Fruit fly (Drosophila melanogaster) whole organism, embryonic: ENCODE results near the gene gish.
A peak's percentile ranks its signal among the peaks of the same experiment; 100 is the strongest.

ENCODE experiments used
- Abd-B ChIP-seq: fragments of 200-800 bp; sonication (Bioruptor generic); optimal IDR thresholded peaks from 2 replicates; lab custom pipeline; 2018; ENCODE audit warnings: missing biosample characterization, mild to moderate bottlenecking, missing genetic modification characterization, moderate library complexity
- Bgb ChIP-seq: fragments of 200-800 bp; sonication (Bioruptor generic); IDR thresholded peaks from 2 replicates; pipeline ENCODE4 v1.3.6; 2022; ENCODE audit warnings: missing biosample characterization, missing genetic modification characterization; ENCODE audit not compliant: partially characterized antibody
- BtbVII ChIP-seq: fragments of 200-800 bp; sonication (Bioruptor generic); optimal IDR thresholded peaks from 3 replicates; lab custom pipeline; 2017; ENCODE audit warnings: missing biosample characterization, mild to moderate bottlenecking, missing genetic modification characterization
- CG10366 ChIP-seq: fragments of 200-800 bp; sonication (Bioruptor generic); IDR thresholded peaks from 2 replicates; pipeline ENCODE4 v1.3.6; 2022; ENCODE audit warnings: missing biosample characterization, missing genetic modification characterization
- CG10959 ChIP-seq: fragments of 200-800 bp; sonication (Bioruptor generic); IDR thresholded peaks from 2 replicates; pipeline ENCODE4 v1.3.6; 2022; ENCODE audit warnings: missing biosample characterization, missing genetic modification characterization
- CG10979 ChIP-seq: fragments of 200-800 bp; sonication (Bioruptor generic); optimal IDR thresholded peaks from 2 replicates; lab custom pipeline; 2018; ENCODE audit warnings: missing biosample characterization, mild to moderate bottlenecking, missing genetic modification characterization, moderate library complexity
- CG11085 ChIP-seq: fragments of 200-800 bp; sonication (Bioruptor generic); IDR thresholded peaks from 2 replicates; pipeline ENCODE4 v1.3.6; 2022; ENCODE audit warnings: missing biosample characterization, missing genetic modification characterization
- CG13287 ChIP-seq: fragments of 200-800 bp; sonication (Bioruptor generic); IDR thresholded peaks from 2 replicates; pipeline ENCODE4 v1.3.6; 2022; ENCODE audit warnings: missing biosample characterization, missing genetic modification characterization; ENCODE audit not compliant: partially characterized antibody
- CG13296 ChIP-seq: fragments of 200-800 bp; sonication (Bioruptor generic); optimal IDR thresholded peaks from 3 replicates; lab custom pipeline; 2018; ENCODE audit warnings: missing biosample characterization, mild to moderate bottlenecking, missing genetic modification characterization
- CG15073 ChIP-seq: fragments of 200-800 bp; sonication (Bioruptor generic); optimal IDR thresholded peaks from 2 replicates; lab custom pipeline; 2016; ENCODE audit warnings: missing biosample characterization, missing genetic modification characterization
- CG18599 ChIP-seq: fragments of 200-800 bp; sonication (Bioruptor generic); optimal IDR thresholded peaks from 3 replicates; lab custom pipeline; 2017; ENCODE audit warnings: missing biosample characterization, missing genetic modification characterization, mild to moderate bottlenecking, moderate library complexity, missing genetic modification reagents
- CG2678 ChIP-seq: fragments of 200-800 bp; sonication (Bioruptor generic); optimal IDR thresholded peaks from 3 replicates; lab custom pipeline; 2019; ENCODE audit warnings: missing biosample characterization, mild to moderate bottlenecking, missing genetic modification characterization, moderate library complexity
- CG31365 ChIP-seq: fragments of 200-800 bp; sonication (Bioruptor generic); optimal IDR thresholded peaks from 2 replicates; lab custom pipeline; 2018; ENCODE audit warnings: missing biosample characterization, mild to moderate bottlenecking, missing genetic modification characterization
- CG32767 ChIP-seq: fragments of 200-800 bp; sonication (Bioruptor generic); IDR thresholded peaks from 2 replicates; pipeline ENCODE4 v1.3.6; 2022; ENCODE audit warnings: missing biosample characterization, missing genetic modification characterization
- CG3407 ChIP-seq: fragments of 200-800 bp; sonication (Bioruptor generic); optimal IDR thresholded peaks from 2 replicates; lab custom pipeline; 2018; ENCODE audit warnings: missing biosample characterization, mild to moderate bottlenecking, missing genetic modification characterization
- CG3726 ChIP-seq: fragments of 200-800 bp; sonication (Bioruptor generic); IDR thresholded peaks from 3 replicates; pipeline ENCODE4, ENCODE4 v1.3.6; 2022; ENCODE audit warnings: missing biosample characterization, missing genetic modification characterization
- CG4617 ChIP-seq: fragments of 200-800 bp; sonication (Bioruptor generic); optimal IDR thresholded peaks from 3 replicates; lab custom pipeline; 2016; ENCODE audit warnings: missing biosample characterization, missing genetic modification characterization, borderline replicate concordance
- CG5180 ChIP-seq: fragments of 200-800 bp; sonication (Bioruptor generic); optimal IDR thresholded peaks from 3 replicates; lab custom pipeline; 2017; ENCODE audit warnings: missing biosample characterization, missing genetic modification characterization, mild to moderate bottlenecking, moderate library complexity, missing genetic modification reagents
- D ChIP-seq, 2 experiments: fragments of 200-800 bp in 1 of 2; fragments of >200 bp in 1 of 2; sonication (Bioruptor generic) in 1 of 2; optimal IDR thresholded peaks; 2 replicates in 1 of 2; 3 replicates in 1 of 2; lab custom pipeline; 2017; ENCODE audit warnings: mild to moderate bottlenecking in 1 of 2, missing biosample characterization in 1 of 2, missing genetic modification characterization in 1 of 2, missing genetic modification reagents in 1 of 2
- D19A ChIP-seq: fragments of 200-800 bp; optimal IDR thresholded peaks from 3 replicates; lab custom pipeline; 2019; ENCODE audit warnings: missing biosample characterization, mild to moderate bottlenecking, missing genetic modification characterization, moderate library complexity
- Dip3 ChIP-seq: fragments of 200-800 bp; sonication (Bioruptor generic); optimal IDR thresholded peaks from 3 replicates; lab custom pipeline; 2016; ENCODE audit warnings: missing biosample characterization, missing genetic modification characterization
- E2f1 ChIP-seq: fragments of 200-800 bp; sonication (Bioruptor generic); IDR thresholded peaks from 2 replicates; pipeline ENCODE4 v1.3.6; 2022; ENCODE audit warnings: missing biosample characterization, missing genetic modification characterization
- Ets97D ChIP-seq: fragments of 200-800 bp; sonication (Bioruptor generic); optimal IDR thresholded peaks from 3 replicates; lab custom pipeline; 2016; ENCODE audit warnings: missing biosample characterization, missing genetic modification characterization
- Fer2 ChIP-seq: fragments of 200-800 bp; sonication (Bioruptor generic); optimal IDR thresholded peaks from 2 replicates; lab custom pipeline; 2018; ENCODE audit warnings: missing biosample characterization, mild to moderate bottlenecking, missing genetic modification characterization, moderate library complexity
- GATAe ChIP-seq: fragments of 200-800 bp; sonication (Bioruptor generic); conservative IDR thresholded peaks from 2 replicates; pipeline ENCODE4 v1.3.6; 2022; ENCODE audit warnings: missing biosample characterization, missing genetic modification characterization
- Hr78 ChIP-seq, 2 experiments: fragments of 200-800 bp in 1 of 2; fragments of >200 bp in 1 of 2; sonication (Bioruptor generic) in 1 of 2; optimal IDR thresholded peaks; 2 replicates each; lab custom pipeline; 2017 to 2019; ENCODE audit warnings: missing biosample characterization in 2 of 2, missing genetic modification characterization in 2 of 2, mild to moderate bottlenecking in 1 of 2, moderate library complexity in 1 of 2
- Max ChIP-seq: fragments of 200-800 bp; sonication (Bioruptor generic); optimal IDR thresholded peaks from 2 replicates; lab custom pipeline; 2016; ENCODE audit warnings: missing biosample characterization, mild to moderate bottlenecking, missing genetic modification characterization
- NC2α ChIP-seq: fragments of 200-800 bp; sonication (Bioruptor generic); optimal IDR thresholded peaks from 2 replicates; lab custom pipeline; 2016; ENCODE audit warnings: missing biosample characterization, missing genetic modification characterization
- NK7.1 ChIP-seq: fragments of 200-800 bp; sonication (Bioruptor generic); optimal IDR thresholded peaks from 3 replicates; lab custom pipeline; 2016; ENCODE audit warnings: missing biosample characterization, missing genetic modification characterization
- Nf-YC ChIP-seq: fragments of 200-800 bp; optimal IDR thresholded peaks from 3 replicates; lab custom pipeline; 2019; ENCODE audit warnings: missing biosample characterization, mild to moderate bottlenecking, missing genetic modification characterization, moderate library complexity
- NfI ChIP-seq: fragments of 200-800 bp; sonication (Bioruptor generic); optimal IDR thresholded peaks from 3 replicates; lab custom pipeline; 2018; ENCODE audit warnings: missing biosample characterization, mild to moderate bottlenecking, missing genetic modification characterization, moderate library complexity
- Six4 ChIP-seq: fragments of 200-800 bp; sonication (Bioruptor generic); optimal IDR thresholded peaks from 2 replicates; lab custom pipeline; 2016; ENCODE audit warnings: missing biosample characterization, missing genetic modification characterization
- Sry-β ChIP-seq: fragments of 200-800 bp; sonication (Bioruptor generic); optimal IDR thresholded peaks from 2 replicates; lab custom pipeline; 2018; ENCODE audit warnings: missing biosample characterization, mild to moderate bottlenecking, missing genetic modification characterization, moderate library complexity
- cas ChIP-seq: fragments of 200-800 bp; sonication (Bioruptor generic); IDR thresholded peaks from 2 replicates; pipeline ENCODE4 v1.3.6; 2022; ENCODE audit warnings: missing biosample characterization, missing genetic modification characterization
- dan ChIP-seq: fragments of 200-800 bp; sonication (Bioruptor generic); IDR thresholded peaks from 2 replicates; pipeline ENCODE4 v1.3.6; 2022; ENCODE audit warnings: missing biosample characterization, missing genetic modification characterization
- dati ChIP-seq: fragments of 200-800 bp; sonication (Bioruptor generic); IDR thresholded peaks from 2 replicates; pipeline ENCODE4 v1.3.6; 2022; ENCODE audit warnings: missing biosample characterization, missing genetic modification characterization
- gcm2 ChIP-seq: fragments of 200-800 bp; sonication (Bioruptor generic); optimal IDR thresholded peaks from 2 replicates; lab custom pipeline; 2016; ENCODE audit warnings: missing biosample characterization, missing genetic modification characterization
- gsb-n ChIP-seq: fragments of 200-800 bp; sonication (Bioruptor generic); optimal IDR thresholded peaks from 3 replicates; lab custom pipeline; 2018; ENCODE audit warnings: missing biosample characterization, mild to moderate bottlenecking, missing genetic modification characterization
- hth ChIP-seq: fragments of >200 bp; optimal IDR thresholded peaks from 2 replicates; lab custom pipeline; 2017; ENCODE audit warnings: inconsistent platforms
- kni ChIP-seq: fragments of 200-800 bp; sonication (Bioruptor generic); optimal IDR thresholded peaks from 3 replicates; lab custom pipeline; 2017; ENCODE audit warnings: mild to moderate bottlenecking, missing biosample characterization, missing genetic modification reagents, missing genetic modification characterization
- knrl ChIP-seq: fragments of 200-800 bp; sonication (Bioruptor generic); IDR thresholded peaks from 3 replicates; pipeline ENCODE4 v1.3.6; 2022; ENCODE audit warnings: missing biosample characterization, missing genetic modification characterization; ENCODE audit not compliant: partially characterized antibody
- nau ChIP-seq: fragments of 200-800 bp; sonication (Bioruptor generic); optimal IDR thresholded peaks from 3 replicates; lab custom pipeline; 2017; ENCODE audit warnings: missing biosample characterization, mild to moderate bottlenecking, missing genetic modification characterization, missing genetic modification reagents
- nom ChIP-seq: fragments of 200-800 bp; sonication (Bioruptor generic); optimal IDR thresholded peaks from 2 replicates; lab custom pipeline; 2017; ENCODE audit warnings: missing biosample characterization, missing genetic modification characterization, mild to moderate bottlenecking, moderate library complexity, missing genetic modification reagents
- org-1 ChIP-seq: fragments of 200-800 bp; sonication (Bioruptor generic); optimal IDR thresholded peaks from 2 replicates; lab custom pipeline; 2017; ENCODE audit warnings: missing biosample characterization, missing genetic modification characterization
- pros ChIP-seq: fragments of 200-800 bp; sonication (Bioruptor generic); optimal IDR thresholded peaks from 3 replicates; lab custom pipeline; 2019; ENCODE audit warnings: missing biosample characterization, mild to moderate bottlenecking, missing genetic modification characterization, moderate library complexity
- schlank ChIP-seq: fragments of 200-800 bp; sonication (Bioruptor generic); optimal IDR thresholded peaks from 2 replicates; lab custom pipeline; 2018; ENCODE audit warnings: missing biosample characterization, mild to moderate bottlenecking, missing genetic modification characterization
- stwl ChIP-seq: fragments of 200-800 bp; sonication (Bioruptor generic); optimal IDR thresholded peaks from 3 replicates; lab custom pipeline; 2018; ENCODE audit warnings: missing biosample characterization, mild to moderate bottlenecking, missing genetic modification characterization, moderate library complexity
- sug ChIP-seq: fragments of 200-800 bp; optimal IDR thresholded peaks from 2 replicates; lab custom pipeline; 2019; ENCODE audit warnings: missing biosample characterization, mild to moderate bottlenecking, missing genetic modification characterization, moderate library complexity
- wdn ChIP-seq: fragments of 200-800 bp; sonication (Bioruptor generic); IDR thresholded peaks from 2 replicates; pipeline ENCODE4 v1.3.6; 2022; ENCODE audit warnings: missing biosample characterization, missing genetic modification characterization

The gish gene

dm6 chr3R:16336327-16337052 lies 64.2 kb downstream of the gish start (continued):
- TF ChIP-seq Hr78 (GFP tag; optimal IDR thresholded peaks at IDR 0.05; lab: Kevin White, UChicago) (peak in 1 of 2 experiments; percentile 82), Bgb (GFP tag; lab: Robert Waterston, UW) (no peak), Dip3 (GFP tag; lab: Kevin White, UChicago) (no peak), CG3726 (GFP tag; lab: Robert Waterston, UW) (no peak), CG11085 (no peak), Ets97D (GFP tag; lab: Kevin White, UChicago) (no peak), schlank (tag; lab: Kevin White, UChicago) (no peak), E2f1 (GFP tag; lab: Robert Waterston, UW) (no peak), CG2678 (tag; lab: Kevin White, UChicago) (peak; percentile 33), CG15073 (GFP tag; lab: Kevin White, UChicago) (no peak), CG3407 (GFP tag; lab: Kevin White, UChicago) (no peak), D19A (peak; percentile 96), knrl (GFP tag; lab: Robert Waterston, UW) (no peak), org-1 (GFP tag; lab: Kevin White, UChicago) (no peak), stwl (tag; lab: Kevin White, UChicago) (no peak), kni (peak; percentile 91), Max (GFP tag; lab: Kevin White, UChicago) (no peak), CG32767 (GFP tag; lab: Robert Waterston, UW) (no peak), cas (GFP tag; lab: Robert Waterston, UW) (no peak), dati (GFP tag; lab: Robert Waterston, UW) (no peak), Sry-β (GFP tag; lab: Kevin White, UChicago) (no peak), nau (no peak), dan (GFP tag; lab: Robert Waterston, UW) (no peak), Abd-B (GFP tag; lab: Kevin White, UChicago) (no peak), NK7.1 (no peak)

- TF ChIP-seq Six4 (GFP tag; lab: Kevin White, UChicago) = peak; percentile 74
- peak; percentile 75 for TF ChIP-seq D (optimal IDR thresholded peaks at IDR 0.05; lab: Kevin White, UChicago)
- TF ChIP-seq D (GFP tag; optimal IDR thresholded peaks at IDR 0.05; lab: Kevin White, UChicago) = peak; percentile 70
- TF ChIP-seq CG10979 (tag; lab: Kevin White, UChicago) = peak; percentile 83
- TF ChIP-seq nom (GFP tag; lab: Kevin White, UChicago) = no peak
- no peak for TF ChIP-seq NC2α (GFP tag; lab: Kevin White, UChicago)
- no peak for TF ChIP-seq CG5180 (GFP tag; lab: Kevin White, UChicago)
- no peak for TF ChIP-seq GATAe (GFP tag; lab: Robert Waterston, UW)
- no peak for TF ChIP-seq BtbVII (GFP tag; lab: Kevin White, UChicago)
- peak; percentile 50 for TF ChIP-seq CG10366 (GFP tag; lab: Robert Waterston, UW)
- no peak for TF ChIP-seq NfI (GFP tag; lab: Kevin White, UChicago)
- peak; percentile 85 for TF ChIP-seq gsb-n
- TF ChIP-seq wdn (GFP tag; lab: Robert Waterston, UW) = no peak
- TF ChIP-seq CG31365 (tag; lab: Kevin White, UChicago) = no peak
- TF ChIP-seq gcm2 (GFP tag; lab: Kevin White, UChicago) = peak; percentile 36
- peak; percentile 77 for TF ChIP-seq CG10959 (GFP tag; lab: Robert Waterston, UW)
- no peak for TF ChIP-seq sug (tag; lab: Kevin White, UChicago)
- no peak for TF ChIP-seq CG13296
- no peak for TF ChIP-seq hth (lab: Kevin White, UChicago)
- TF ChIP-seq Nf-YC (tag; lab: Kevin White, UChicago) = no peak
- TF ChIP-seq CG4617 (GFP tag; lab: Kevin White, UChicago) = peak; percentile 2
- TF ChIP-seq pros = peak; percentile 42
- no peak for TF ChIP-seq CG13287
- TF ChIP-seq CG18599 = no peak
- no peak for TF ChIP-seq Fer2 (tag; lab: Kevin White, UChicago)
Observed at dm6 chr3R:16337053-16337385, 64.8 kb downstream of the gish start.
